Fruit fly (Drosophila melanogaster): Measurements from ENCODE around the gene CG3156.

Gene CG3156

dm6 chrX:524331-524730, 36.7 kb downstream of the CG3156 start (continued):
- peak; percentile 20 for TF ChIP-seq wek (GFP tag; optimal IDR thresholded peaks at IDR 0.05)
- no peak for TF ChIP-seq crp (GFP tag; optimal IDR thresholded peaks at IDR 0.05)
- no peak for TF ChIP-seq CG17829 (tag; optimal IDR thresholded peaks at IDR 0.05)
- peak; percentile 7 for TF ChIP-seq Fer3 (tag; optimal IDR thresholded peaks at IDR 0.05)
- no peak for TF ChIP-seq CG11085 (GFP tag; IDR thresholded peaks at IDR 0.05)
- TF ChIP-seq CG4424 (GFP tag; optimal IDR thresholded peaks at IDR 0.05), result no peak
- TF ChIP-seq CG17328 (GFP tag; IDR thresholded peaks at IDR 0.05), result no peak
- no peak for TF ChIP-seq HLH54F (GFP tag; optimal IDR thresholded peaks at IDR 0.05)
- TF ChIP-seq Sox102F (GFP tag; optimal IDR thresholded peaks at IDR 0.05), result no peak
- TF ChIP-seq Dad (GFP tag; optimal IDR thresholded peaks at IDR 0.05), result no peak
- TF ChIP-seq stwl (tag; optimal IDR thresholded peaks at IDR 0.05), result no peak
- TF ChIP-seq btn (GFP tag; optimal IDR thresholded peaks at IDR 0.05), result no peak
- no peak for TF ChIP-seq CG17912 (GFP tag; optimal IDR thresholded peaks at IDR 0.05)
- TF ChIP-seq CG10543 (GFP tag; optimal IDR thresholded peaks at IDR 0.05), result no peak
- no peak for TF ChIP-seq kah (GFP tag; optimal IDR thresholded peaks at IDR 0.05)
- TF ChIP-seq lmd (GFP tag; IDR thresholded peaks at IDR 0.05), result peak; percentile 35
- TF ChIP-seq CG14860 (GFP tag; IDR thresholded peaks at IDR 0.05; ENCODE audit: partially characterized antibody), result no peak
- TF ChIP-seq CG32772 (GFP tag; IDR thresholded peaks at IDR 0.05), result no peak
- TF ChIP-seq D (optimal IDR thresholded peaks at IDR 0.05), result no peak
- no peak for TF ChIP-seq D (GFP tag; optimal IDR thresholded peaks at IDR 0.05)
- no peak for TF ChIP-seq CG11247 (GFP tag; IDR thresholded peaks at IDR 0.05)
- no peak for TF ChIP-seq klu (GFP tag; IDR thresholded peaks at IDR 0.05)
- TF ChIP-seq CG8290 (GFP tag; optimal IDR thresholded peaks at IDR 0.05), result no peak
- peak in 1 of 2 experiments; percentile 55 for TF ChIP-seq CG8290 (tag; optimal IDR thresholded peaks at IDR 0.05)
- no peak for TF ChIP-seq zen2 (GFP tag; IDR thresholded peaks at IDR 0.05; ENCODE audit: partially characterized antibody)
- TF ChIP-seq Side (GFP tag; optimal IDR thresholded peaks at IDR 0.05), result no peak
- TF ChIP-seq Gug (GFP tag; IDR thresholded peaks at IDR 0.05), result 0 out of 4 replicates have a peak, but pooled peaks have one; percentile 24
- no peak for TF ChIP-seq bbx (GFP tag; IDR thresholded peaks at IDR 0.05; ENCODE audit: partially characterized antibody)
- no peak for TF ChIP-seq tup (GFP tag; optimal IDR thresholded peaks at IDR 0.05)
- no peak for TF ChIP-seq CG31388 (GFP tag; optimal IDR thresholded peaks at IDR 0.05)
- no peak for TF ChIP-seq CG9932 (GFP tag; IDR thresholded peaks at IDR 0.05)
- peak; percentile 22 for TF ChIP-seq tap (tag; optimal IDR thresholded peaks at IDR 0.05)
- no peak for TF ChIP-seq CG4707 (GFP tag; optimal IDR thresholded peaks at IDR 0.05)
- TF ChIP-seq unc-4 (GFP tag; IDR thresholded peaks at IDR 0.05; ENCODE audit: partially characterized antibody), result no peak
- TF ChIP-seq CG32767 (GFP tag; IDR thresholded peaks at IDR 0.05), result no peak
- TF ChIP-seq Awh (GFP tag; IDR thresholded peaks at IDR 0.05), result no peak
- TF ChIP-seq corto (GFP tag; optimal IDR thresholded peaks at IDR 0.05), result no peak
- no peak for TF ChIP-seq CG33213 (GFP tag; optimal IDR thresholded peaks at IDR 0.05)
- no peak for TF ChIP-seq Adf1 (GFP tag; IDR thresholded peaks at IDR 0.05)
- TF ChIP-seq CG12659 (GFP tag; optimal IDR thresholded peaks at IDR 0.05), result no peak
- no peak for TF ChIP-seq CG1602 (GFP tag; optimal IDR thresholded peaks at IDR 0.05)
- TF ChIP-seq HLH3B (GFP tag; IDR thresholded peaks at IDR 0.05), result 0 out of 2 replicates have a peak, but pooled peaks have one; percentile 23
- TF ChIP-seq wor (GFP tag; IDR thresholded peaks at IDR 0.05), result no peak
- no peak for TF ChIP-seq ham (GFP tag; IDR thresholded peaks at IDR 0.05)
- no peak for TF ChIP-seq lola (GFP tag; optimal IDR thresholded peaks at IDR 0.05)
- no peak for TF ChIP-seq HHEX (GFP tag; optimal IDR thresholded peaks at IDR 0.05)
- TF ChIP-seq CG8478 (optimal IDR thresholded peaks at IDR 0.05), result no peak
- TF ChIP-seq MESR4 (GFP tag; optimal IDR thresholded peaks at IDR 0.05), result no peak
- TF ChIP-seq bigmax (GFP tag; optimal IDR thresholded peaks at IDR 0.05), result no peak
- TF ChIP-seq gcm (GFP tag; optimal IDR thresholded peaks at IDR 0.05), result no peak
- peak; percentile 15; the same call in 1 of the 2 replicates for TF ChIP-seq CG4404 (GFP tag; IDR thresholded peaks at IDR 0.05)
- no peak for TF ChIP-seq Doc3 (GFP tag; IDR thresholded peaks at IDR 0.05; ENCODE audit: partially characterized antibody)

All from whole organism, embryonic.